Fruit fly (Drosophila melanogaster) whole organism, wandering third instar larva: ENCODE results near the gene CG16719.

Experiments used
- Abd-B ChIP-seq: fragments of >200 bp; optimal IDR thresholded peaks from 2 replicates; lab custom pipeline; 2017; ENCODE audit warnings: missing biosample characterization, missing genetic modification characterization
- br ChIP-seq: fragments of 200-800 bp; sonication (Bioruptor generic); optimal IDR thresholded peaks from 2 replicates; lab custom pipeline; 2016; ENCODE audit warnings: missing biosample characterization, missing genetic modification characterization
- pan ChIP-seq: fragments of >200 bp; optimal IDR thresholded peaks from 2 replicates; lab custom pipeline; 2017
- psq ChIP-seq: fragments of 200-800 bp; sonication (Bioruptor generic); optimal IDR thresholded peaks from 3 replicates; lab custom pipeline; 2017; ENCODE audit warnings: missing biosample characterization, mild to moderate bottlenecking, missing genetic modification characterization, moderate library complexity

- TF ChIP-seq pan (lab: Kevin White, UChicago) (no peak), Abd-B (no peak), br (GFP tag; lab: Kevin White, UChicago) (no peak), psq (GFP tag; lab: Kevin White, UChicago) (no peak)
Measured at dm6 chr3L:9711203-9711602, 26.2 kb downstream of the CG16719 start.
